Fruit fly (Drosophila melanogaster): ENCODE data around the gene CG9331.

- no peak for TF ChIP-seq Dll (optimal IDR thresholded peaks at IDR 0.05)
- TF ChIP-seq pan (optimal IDR thresholded peaks at IDR 0.05) = no peak
- no peak for TF ChIP-seq CG8478 (optimal IDR thresholded peaks at IDR 0.05)
- no peak for TF ChIP-seq usp (GFP tag; optimal IDR thresholded peaks at IDR 0.05)
These were observed 38.7 kb upstream of the CG9331 start for dm6 chr2L:20783908-20784307.

Measured in whole organism.